Worm (Caenorhabditis elegans) whole organism, midembryonic: ENCODE measurements around the gene W08F4.7.
"Not testable (repeated sequence)": the region's sequence is repeated elsewhere in the genome, so short reads cannot be mapped to it uniquely, and the experiment has no call there.

ENCODE experiments used
- T22C8.4 ChIP-seq: fragments of 200-800 bp; sonication (Bioruptor generic); IDR thresholded peaks from 2 replicates; pipeline ENCODE4 v1.3.6; 2022; ENCODE audit warnings: missing genetic modification characterization, missing compliant biosample characterization
- cog-1 ChIP-seq: sonication (generic microtip); optimal IDR thresholded peaks from 2 replicates; lab custom pipeline; 2016; ENCODE audit warnings: missing genetic modification characterization, missing compliant biosample characterization
- flt-1 ChIP-seq: fragments of 200-800 bp; sonication (Bioruptor generic); IDR thresholded peaks from 2 replicates; pipeline ENCODE4 v1.3.6; 2022; ENCODE audit warnings: missing genetic modification characterization, missing compliant biosample characterization
- klf-2 ChIP-seq: fragments of 200-800 bp; sonication (Bioruptor generic); conservative IDR thresholded peaks from 2 replicates; pipeline ENCODE4 v1.3.6; 2022; ENCODE audit warnings: missing genetic modification reagents, missing genetic modification characterization, missing compliant biosample characterization
- med-1 ChIP-seq: sonication (generic microtip); optimal IDR thresholded peaks from 2 replicates; lab custom pipeline; 2017; ENCODE audit warnings: missing genetic modification characterization, mild to moderate bottlenecking, missing compliant biosample characterization, antibody characterized with exemption, missing genetic modification reagents; ENCODE audit not compliant: insufficient read depth
- ref-1 ChIP-seq: fragments of 200-800 bp; sonication (Bioruptor generic); conservative IDR thresholded peaks from 2 replicates; pipeline ENCODE4 v1.3.6; 2022; ENCODE audit warnings: missing genetic modification reagents, missing genetic modification characterization, missing compliant biosample characterization
- tab-1 ChIP-seq: fragments of 200-800 bp; sonication (Bioruptor generic); IDR thresholded peaks from 2 replicates; pipeline ENCODE4 v1.3.6; 2022; ENCODE audit warnings: missing genetic modification characterization, missing compliant biosample characterization
- ztf-23 ChIP-seq: fragments of 200-800 bp; sonication (Bioruptor generic); IDR thresholded peaks from 2 replicates; pipeline ENCODE4 v1.3.6; 2022; ENCODE audit warnings: missing genetic modification reagents, missing genetic modification characterization, missing compliant biosample characterization
- ztf-29 ChIP-seq: fragments of 200-800 bp; sonication (Bioruptor generic); IDR thresholded peaks from 2 replicates; pipeline ENCODE4 v1.3.6; 2022; ENCODE audit warnings: missing genetic modification reagents, missing genetic modification characterization, missing compliant biosample characterization

W08F4.7 gene

ce11 chrII:605267-605666 lies 27.7 kb upstream of the W08F4.7 start, which contains the start of gene W04H10.2:
Gene W04H10.2, plus strand, starts transcription at chrII:605567.
- no peak for TF ChIP-seq flt-1 (GFP tag; lab: Robert Waterston, UW)
- TF ChIP-seq ztf-23 (GFP tag; lab: Robert Waterston, UW): no peak
- TF ChIP-seq ref-1 (GFP tag; lab: Robert Waterston, UW): no peak
- no peak for TF ChIP-seq med-1 (GFP tag; lab: Kevin White, UChicago)
- no peak for TF ChIP-seq cog-1 (tag; lab: Kevin White, UChicago)
- TF ChIP-seq ztf-29: no peak
- no peak for TF ChIP-seq klf-2 (GFP tag; lab: Robert Waterston, UW)
- no peak for TF ChIP-seq tab-1 (GFP tag; lab: Robert Waterston, UW)
- TF ChIP-seq T22C8.4: no peak

- TF ChIP-seq ref-1 (GFP tag; lab: Robert Waterston, UW) (no peak), klf-2 (GFP tag; lab: Robert Waterston, UW) (no peak), flt-1 (GFP tag; lab: Robert Waterston, UW) (no peak), T22C8.4 (no peak), tab-1 (GFP tag; lab: Robert Waterston, UW) (no peak), cog-1 (tag; lab: Kevin White, UChicago) (peak; percentile 64)
These were observed 25.4 kb upstream of the W08F4.7 start for ce11 chrII:602969-603368.

- TF ChIP-seq med-1 (GFP tag; lab: Kevin White, UChicago) (no peak), ztf-23 (GFP tag; lab: Robert Waterston, UW) (no peak), tab-1 (GFP tag; lab: Robert Waterston, UW) (no peak), flt-1 (GFP tag; lab: Robert Waterston, UW) (no peak), klf-2 (GFP tag; lab: Robert Waterston, UW) (no peak), cog-1 (tag; lab: Kevin White, UChicago) (no peak), T22C8.4 (no peak), ref-1 (GFP tag; lab: Robert Waterston, UW) (no peak), ztf-29 (no peak)
These were observed 24.5 kb upstream of the W08F4.7 start, which contains the start of gene nhl-3 for ce11 chrII:602020-602419. Gene nhl-3, minus strand, starts transcription at chrII:602120.

ce11 chrII:601305-601704 lies 23.8 kb upstream of the W08F4.7 start:
- no peak for TF ChIP-seq ztf-29
- no peak for TF ChIP-seq tab-1 (GFP tag; lab: Robert Waterston, UW)
- TF ChIP-seq cog-1 (tag; lab: Kevin White, UChicago): peak; percentile 43
- TF ChIP-seq med-1 (GFP tag; lab: Kevin White, UChicago): no peak
- no peak for TF ChIP-seq ztf-23 (GFP tag; lab: Robert Waterston, UW)

ce11 chrII:596702-597101 lies 19.2 kb upstream of the W08F4.7 start:
- TF ChIP-seq ref-1 (GFP tag; lab: Robert Waterston, UW) (no peak), ztf-23 (GFP tag; lab: Robert Waterston, UW) (no peak), klf-2 (GFP tag; lab: Robert Waterston, UW) (no peak), ztf-29 (no peak), cog-1 (tag; lab: Kevin White, UChicago) (no peak), T22C8.4 (no peak), flt-1 (GFP tag; lab: Robert Waterston, UW) (no peak), med-1 (GFP tag; lab: Kevin White, UChicago) (no peak), tab-1 (GFP tag; lab: Robert Waterston, UW) (no peak)

- not testable (repeated sequence) for TF ChIP-seq med-1 (GFP tag; lab: Kevin White, UChicago); T22C8.4; ref-1 (GFP tag; lab: Robert Waterston, UW)
These were observed 15.7 kb upstream of the W08F4.7 start, which contains the start of gene W08F4.1 for ce11 chrII:593221-593620. Gene W08F4.1, plus strand, starts transcription at chrII:593521.

- TF ChIP-seq cog-1 (tag; lab: Kevin White, UChicago): no peak
- TF ChIP-seq flt-1 (GFP tag; lab: Robert Waterston, UW): no peak
- no peak for TF ChIP-seq med-1 (GFP tag; lab: Kevin White, UChicago)
- no peak for TF ChIP-seq tab-1 (GFP tag; lab: Robert Waterston, UW)
- TF ChIP-seq T22C8.4: no peak
- TF ChIP-seq ztf-29: no peak
- no peak for TF ChIP-seq ztf-23 (GFP tag; lab: Robert Waterston, UW)
- no peak for TF ChIP-seq klf-2 (GFP tag; lab: Robert Waterston, UW)
- TF ChIP-seq ref-1 (GFP tag; lab: Robert Waterston, UW): no peak
These were observed 13.6 kb upstream of the W08F4.7 start, which contains the start of gene W08F4.10 for ce11 chrII:591110-591509. Gene W08F4.10, minus strand, starts transcription at chrII:591210.

- TF ChIP-seq ref-1 (GFP tag; lab: Robert Waterston, UW) (no peak), ztf-23 (GFP tag; lab: Robert Waterston, UW) (no peak), ztf-29 (no peak), T22C8.4 (no peak), tab-1 (GFP tag; lab: Robert Waterston, UW) (no peak)
These were observed 10.0 kb upstream of the W08F4.7 start, which contains the start of gene fbxb-34 for ce11 chrII:587533-587932. Gene fbxb-34, plus strand, starts transcription at chrII:587833.

ce11 chrII:584321-584848 lies 6.9 kb upstream of the W08F4.7 start, which contains the start of the genes W08F4.12 and W08F4.13:
Gene W08F4.12, minus strand, starts transcription at chrII:584421.
Gene W08F4.13, plus strand, starts transcription at chrII:584798.
- TF ChIP-seq ref-1 (GFP tag; lab: Robert Waterston, UW): no peak
- no peak for TF ChIP-seq tab-1 (GFP tag; lab: Robert Waterston, UW)
- no peak for TF ChIP-seq ztf-29
- TF ChIP-seq ztf-23 (GFP tag; lab: Robert Waterston, UW): no peak
- TF ChIP-seq T22C8.4: no peak
- no peak for TF ChIP-seq klf-2 (GFP tag; lab: Robert Waterston, UW)
- TF ChIP-seq cog-1 (tag; lab: Kevin White, UChicago): no peak
- no peak for TF ChIP-seq med-1 (GFP tag; lab: Kevin White, UChicago)
- TF ChIP-seq flt-1 (GFP tag; lab: Robert Waterston, UW): no peak
